Worm (Caenorhabditis elegans) whole organism, young adult: ENCODE results near the gene her-1.

Experiments used
- B0035.1 ChIP-seq: sonication (generic microtip); optimal IDR thresholded peaks from 2 replicates; lab custom pipeline; 2016; ENCODE audit warnings: missing genetic modification characterization, mild to moderate bottlenecking, missing compliant biosample characterization, missing genotype, missing genetic modification reagents
- F33H1.4 ChIP-seq: fragments of 200-800 bp; sonication (Bioruptor generic); IDR thresholded peaks from 2 replicates; pipeline ENCODE4 v1.3.6; 2022; ENCODE audit warnings: missing genetic modification reagents, missing genetic modification characterization, missing compliant biosample characterization
- F37B4.10 ChIP-seq: fragments of 200-800 bp; sonication (Bioruptor generic); IDR thresholded peaks from 2 replicates; pipeline ENCODE4 v1.3.6; 2022; ENCODE audit warnings: missing genetic modification characterization, missing compliant biosample characterization
- F57C9.4 ChIP-seq: sonication (generic microtip); optimal IDR thresholded peaks from 2 replicates; lab custom pipeline; 2017; ENCODE audit warnings: mild to moderate bottlenecking, missing genetic modification characterization, missing compliant biosample characterization
- K11D2.4 ChIP-seq: fragments of 200-800 bp; sonication (Bioruptor generic); IDR thresholded peaks from 2 replicates; pipeline ENCODE4 v1.3.6; 2022; ENCODE audit warnings: missing genetic modification reagents, missing genetic modification characterization, missing compliant biosample characterization
- K12H6.12 ChIP-seq: fragments of 200-800 bp; sonication (Bioruptor generic); optimal IDR thresholded peaks from 2 replicates; lab custom pipeline; 2018; ENCODE audit warnings: mild to moderate bottlenecking, missing genetic modification characterization, missing compliant biosample characterization
- T07F8.4 ChIP-seq: sonication (generic microtip); optimal IDR thresholded peaks from 2 replicates; lab custom pipeline; 2016; ENCODE audit warnings: mild to moderate bottlenecking, missing genetic modification characterization, moderate library complexity, missing compliant biosample characterization
- Y67H2A.10 ChIP-seq: fragments of 200-800 bp; sonication (Bioruptor generic); conservative IDR thresholded peaks from 2 replicates; pipeline ENCODE4 v1.3.6; 2022; ENCODE audit warnings: missing genetic modification reagents, missing genetic modification characterization, missing compliant biosample characterization
- Y79H2A.3 ChIP-seq: fragments of 200-800 bp; sonication (Bioruptor generic); conservative IDR thresholded peaks from 2 replicates; pipeline ENCODE4 v1.3.6; 2022; ENCODE audit warnings: missing genetic modification reagents, missing genetic modification characterization, missing compliant biosample characterization
- akir-1 ChIP-seq: fragments of 200-800 bp; sonication (Bioruptor generic); optimal IDR thresholded peaks from 2 replicates; lab custom pipeline; 2018; ENCODE audit warnings: mild to moderate bottlenecking, missing genetic modification characterization, moderate library complexity, missing compliant biosample characterization
- ama-1 ChIP-seq, 3 experiments: fragments of 150-350 bp in 1 of 3; sonication (generic microtip) in 2 of 3; optimal IDR thresholded peaks; 2 replicates each; lab custom pipeline; 2014 to 2018; ENCODE audit warnings: missing biosample characterization in 2 of 3, missing genetic modification characterization in 2 of 3, missing genetic modification reagents in 2 of 3
- aptf-2 ChIP-seq: fragments of 200-800 bp; sonication (Bioruptor generic); conservative IDR thresholded peaks from 2 replicates; pipeline ENCODE4 v1.3.6; 2022; ENCODE audit warnings: missing genetic modification reagents, missing genetic modification characterization, missing compliant biosample characterization
- attf-6 ChIP-seq: fragments of 200-800 bp; sonication (Bioruptor generic); IDR thresholded peaks from 2 replicates; pipeline ENCODE4 v1.3.6; 2022; ENCODE audit warnings: missing genetic modification reagents, missing genetic modification characterization, missing compliant biosample characterization
- cebp-2 ChIP-seq: fragments of 200-800 bp; sonication (Bioruptor generic); IDR thresholded peaks from 2 replicates; pipeline ENCODE4 v1.3.6; 2022; ENCODE audit warnings: missing genetic modification characterization, missing compliant biosample characterization
- ceh-100 ChIP-seq: fragments of 200-800 bp; sonication (Bioruptor generic); IDR thresholded peaks from 2 replicates; pipeline ENCODE4 v1.3.6; 2022; ENCODE audit warnings: missing genetic modification reagents, missing genetic modification characterization, missing compliant biosample characterization
- ceh-27 ChIP-seq: fragments of 200-800 bp; sonication (Bioruptor generic); optimal IDR thresholded peaks from 2 replicates; lab custom pipeline; 2018; ENCODE audit warnings: mild to moderate bottlenecking, missing genetic modification characterization, moderate library complexity, missing compliant biosample characterization
- ceh-79 ChIP-seq: sonication (generic microtip); optimal IDR thresholded peaks from 2 replicates; lab custom pipeline; 2017; ENCODE audit warnings: mild to moderate bottlenecking, missing genetic modification characterization, missing compliant biosample characterization
- die-1 ChIP-seq: sonication (generic microtip); optimal IDR thresholded peaks from 2 replicates; lab custom pipeline; 2016; ENCODE audit warnings: missing genotype, mild to moderate bottlenecking, missing genetic modification characterization, missing compliant biosample characterization
- dpff-1 ChIP-seq: sonication (generic microtip); optimal IDR thresholded peaks from 2 replicates; lab custom pipeline; 2017; ENCODE audit warnings: mild to moderate bottlenecking, missing genetic modification characterization, missing compliant biosample characterization
- dpl-1 ChIP-seq: fragments of 150-350 bp; optimal IDR thresholded peaks from 2 replicates; lab custom pipeline; 2014; ENCODE audit warnings: missing biosample characterization, missing genetic modification reagents, missing genetic modification characterization
- egl-44 ChIP-seq: fragments of 200-800 bp; sonication (Bioruptor generic); IDR thresholded peaks from 2 replicates; pipeline ENCODE4 v1.3.6; 2022; ENCODE audit warnings: missing genetic modification reagents, missing genetic modification characterization, missing compliant biosample characterization
- ekl-4 ChIP-seq: fragments of 200-800 bp; sonication (Bioruptor generic); IDR thresholded peaks from 2 replicates; pipeline ENCODE4 v1.3.6; 2022; ENCODE audit warnings: missing genetic modification reagents, missing genetic modification characterization, missing compliant biosample characterization
- ets-4 ChIP-seq: fragments of 200-800 bp; sonication (Bioruptor generic); optimal IDR thresholded peaks from 2 replicates; lab custom pipeline; 2018; ENCODE audit warnings: mild to moderate bottlenecking, missing genetic modification characterization, missing compliant biosample characterization
- gei-17 ChIP-seq: fragments of 200-800 bp; sonication (Bioruptor generic); optimal IDR thresholded peaks from 2 replicates; lab custom pipeline; 2018; ENCODE audit warnings: mild to moderate bottlenecking, missing genetic modification characterization, missing compliant biosample characterization
- hlh-26 ChIP-seq: fragments of 200-800 bp; sonication (Bioruptor generic); conservative IDR thresholded peaks from 2 replicates; pipeline ENCODE4 v1.3.6; 2022; ENCODE audit warnings: missing genetic modification reagents, missing genetic modification characterization, missing compliant biosample characterization
- hmg-1.2 ChIP-seq: fragments of 200-800 bp; sonication (Bioruptor generic); IDR thresholded peaks from 2 replicates; pipeline ENCODE4 v1.3.6; 2022; ENCODE audit warnings: missing genetic modification reagents, missing genetic modification characterization, missing compliant biosample characterization
- let-526 ChIP-seq: fragments of 200-800 bp; sonication (Bioruptor generic); IDR thresholded peaks from 2 replicates; pipeline ENCODE4 v1.3.6; 2022; ENCODE audit warnings: missing genetic modification reagents, missing genetic modification characterization, missing compliant biosample characterization
- let-607 ChIP-seq, 2 experiments: fragments of 200-800 bp in 1 of 2; sonication (Bioruptor generic) in 1 of 2; sonication (generic microtip) in 1 of 2; optimal IDR thresholded peaks; 2 replicates each; lab custom pipeline; 2016 to 2018; ENCODE audit warnings: mild to moderate bottlenecking in 2 of 2, missing compliant biosample characterization in 2 of 2, missing genetic modification characterization in 2 of 2, moderate library complexity in 2 of 2, missing genotype in 1 of 2
- lin-26 ChIP-seq: fragments of 200-800 bp; sonication (Bioruptor generic); IDR thresholded peaks from 2 replicates; pipeline ENCODE4 v1.3.6; 2022; ENCODE audit warnings: missing genetic modification reagents, missing genetic modification characterization, missing compliant biosample characterization
- lin-35 ChIP-seq, 3 experiments: fragments of 150-350 bp in 2 of 3; sonication (generic microtip) in 1 of 3; optimal IDR thresholded peaks; 2 replicates each; lab custom pipeline; 2014 to 2018; ENCODE audit warnings: missing biosample characterization in 3 of 3, missing genetic modification characterization in 3 of 3, missing genetic modification reagents in 3 of 3
- lin-40 ChIP-seq: sonication (generic microtip); optimal IDR thresholded peaks from 2 replicates; lab custom pipeline; 2016; ENCODE audit warnings: missing genetic modification characterization, mild to moderate bottlenecking, missing compliant biosample characterization, missing genotype, missing genetic modification reagents
- mel-28 ChIP-seq: sonication (generic microtip); optimal IDR thresholded peaks from 2 replicates; lab custom pipeline; 2016; ENCODE audit warnings: borderline replicate concordance, mild to moderate bottlenecking, missing genetic modification characterization, missing compliant biosample characterization
- mes-4 ChIP-seq: sonication (generic microtip); optimal IDR thresholded peaks from 2 replicates; lab custom pipeline; 2016; ENCODE audit warnings: missing genotype, missing genetic modification characterization, missing compliant biosample characterization
- nfyb-1 ChIP-seq: fragments of 200-800 bp; sonication (Bioruptor generic); IDR thresholded peaks from 2 replicates; pipeline ENCODE4 v1.3.6; 2022; ENCODE audit warnings: missing genetic modification reagents, missing genetic modification characterization, missing compliant biosample characterization
- nhr-80 ChIP-seq: sonication (generic microtip); optimal IDR thresholded peaks from 2 replicates; lab custom pipeline; 2016; ENCODE audit warnings: missing genetic modification characterization, missing compliant biosample characterization
- nhr-90 ChIP-seq: sonication (generic microtip); optimal IDR thresholded peaks from 2 replicates; lab custom pipeline; 2016; ENCODE audit warnings: missing genotype, mild to moderate bottlenecking, missing genetic modification characterization, missing compliant biosample characterization
- repo-1 ChIP-seq: sonication (generic microtip); optimal IDR thresholded peaks from 2 replicates; lab custom pipeline; 2017; ENCODE audit warnings: mild to moderate bottlenecking, missing genetic modification characterization, missing compliant biosample characterization
- sdz-38 ChIP-seq: sonication (generic microtip); optimal IDR thresholded peaks from 2 replicates; lab custom pipeline; 2016; ENCODE audit warnings: missing genotype, missing genetic modification characterization, missing compliant biosample characterization
- snpc-1.1 ChIP-seq: sonication (generic microtip); optimal IDR thresholded peaks from 2 replicates; lab custom pipeline; 2017; ENCODE audit warnings: missing genetic modification characterization, mild to moderate bottlenecking, missing compliant biosample characterization, antibody characterized with exemption, moderate library complexity, missing genotype, missing genetic modification reagents; ENCODE audit not compliant: insufficient read depth
- snpc-3.4 ChIP-seq: sonication (generic microtip); optimal IDR thresholded peaks from 2 replicates; lab custom pipeline; 2017; ENCODE audit warnings: missing genetic modification characterization, mild to moderate bottlenecking, missing compliant biosample characterization, antibody characterized with exemption, moderate library complexity, missing genotype, missing genetic modification reagents
- tbx-9 ChIP-seq: sonication (generic microtip); optimal IDR thresholded peaks from 2 replicates; lab custom pipeline; 2016; ENCODE audit warnings: borderline replicate concordance, missing genetic modification characterization, inconsistent platforms, missing compliant biosample characterization
- unc-130 ChIP-seq: sonication (generic microtip); optimal IDR thresholded peaks from 2 replicates; lab custom pipeline; 2016; ENCODE audit warnings: missing genetic modification reagents, missing genetic modification characterization, missing compliant biosample characterization
- unc-62 ChIP-seq: fragments of 150-350 bp; optimal IDR thresholded peaks from 2 replicates; lab custom pipeline; 2014; ENCODE audit warnings: missing biosample characterization, missing genetic modification reagents, missing genetic modification characterization
- xnd-1 ChIP-seq: sonication (generic microtip); optimal IDR thresholded peaks from 2 replicates; lab custom pipeline; 2016; ENCODE audit warnings: missing genotype, missing genetic modification reagents, missing genetic modification characterization, missing compliant biosample characterization
- ztf-6 ChIP-seq: fragments of 200-800 bp; sonication (Bioruptor generic); IDR thresholded peaks from 2 replicates; pipeline ENCODE4 v1.3.6; 2022; ENCODE audit warnings: missing genetic modification reagents, missing genetic modification characterization, missing compliant biosample characterization

The her-1 gene

DNA sequence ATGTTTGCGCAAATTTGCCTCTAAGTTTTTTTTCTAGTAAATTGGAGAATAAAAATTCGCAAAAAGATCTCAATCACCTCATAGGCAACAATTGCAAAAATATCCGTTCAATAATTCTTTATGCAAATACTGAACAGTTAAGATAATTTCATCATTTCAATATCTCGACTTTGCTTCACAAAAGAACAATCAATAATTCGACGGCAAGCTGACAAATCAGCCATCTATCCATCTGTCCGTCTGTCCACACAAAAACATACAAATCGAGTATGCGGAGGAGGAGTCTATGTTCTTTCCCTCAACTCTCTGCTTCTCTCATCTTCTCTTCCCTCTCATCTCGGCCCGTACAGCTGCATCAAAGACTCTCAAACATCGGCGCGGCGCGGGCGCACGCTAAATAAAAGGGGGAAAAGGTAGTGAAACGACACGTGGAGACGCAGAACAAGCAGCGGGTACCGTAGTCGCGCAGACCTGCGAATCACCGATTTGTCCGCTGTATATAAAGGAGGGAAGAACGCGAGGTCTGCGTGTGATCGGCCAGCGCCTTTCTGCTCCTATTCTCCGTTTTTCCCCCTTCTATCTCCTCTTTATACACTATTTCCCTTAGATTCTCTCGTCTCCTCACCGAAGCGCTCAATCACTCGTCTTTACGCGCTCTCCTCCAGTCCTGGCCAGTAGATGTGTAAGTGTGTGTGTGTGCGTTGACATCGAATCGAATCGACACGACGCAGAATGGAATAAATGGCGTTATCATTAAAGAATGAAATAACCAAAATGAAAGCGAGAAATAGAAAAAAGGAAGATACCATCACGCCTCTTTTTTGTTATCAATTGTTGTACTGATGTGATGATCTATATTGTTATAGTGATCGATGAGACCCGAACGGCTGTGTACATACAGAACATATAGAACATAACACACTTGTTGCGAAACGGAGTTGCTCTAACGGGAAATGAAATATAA is 34.2 kb downstream of the her-1 start (continued):
- no peak for TF ChIP-seq dpff-1 (tag; lab: Kevin White, UChicago)
- TF ChIP-seq aptf-2 (GFP tag; lab: Robert Waterston, UW): no peak
- peak; percentile 66 for TF ChIP-seq gei-17 (GFP tag; lab: Kevin White, UChicago)
- TF ChIP-seq mel-28 (tag; lab: Kevin White, UChicago): peak; percentile 14
- no peak for TF ChIP-seq ceh-79 (tag; lab: Kevin White, UChicago)
- TF ChIP-seq K12H6.12 (tag; lab: Kevin White, UChicago): peak; percentile 98
- no peak for TF ChIP-seq hlh-26
- TF ChIP-seq T07F8.4: peak; percentile 39
- TF ChIP-seq Y79H2A.3 (GFP tag; lab: Robert Waterston, UW): no peak
- TF ChIP-seq F57C9.4 (tag; lab: Kevin White, UChicago): peak; percentile 33
- no peak for TF ChIP-seq F37B4.10 (GFP tag; lab: Robert Waterston, UW)
- peak; percentile 61 for TF ChIP-seq repo-1 (tag; lab: Kevin White, UChicago)
- peak; percentile 32 for TF ChIP-seq unc-62 (GFP tag; lab: Kevin White, UChicago)
- no peak for TF ChIP-seq mes-4
- no peak for TF ChIP-seq sdz-38 (tag; lab: Kevin White, UChicago)
- peak; percentile 99 for TF ChIP-seq ama-1 (optimal IDR thresholded peaks at IDR 0.05; lab: Kevin White, UChicago)
- TF ChIP-seq ama-1 (GFP tag; optimal IDR thresholded peaks at IDR 0.05; lab: Kevin White, UChicago): peak in 1 of 2 experiments; percentile 43
- TF ChIP-seq ztf-6: 0 out of 2 replicates have a peak, but pooled peaks have one; percentile 62
- peak; percentile 89 for TF ChIP-seq nhr-90
- peak; percentile 95 for TF ChIP-seq ceh-27
- peak; percentile 94 for TF ChIP-seq lin-40 (tag; lab: Kevin White, UChicago)
- peak; percentile 88; the same call in 1 of the 2 replicates for TF ChIP-seq let-526
- no peak for TF ChIP-seq xnd-1 (tag; lab: Kevin White, UChicago)
- TF ChIP-seq B0035.1 (tag; lab: Kevin White, UChicago): peak; percentile 78
- TF ChIP-seq cebp-2 (GFP tag; lab: Robert Waterston, UW): no peak
- TF ChIP-seq lin-35 (GFP tag; optimal IDR thresholded peaks at IDR 0.05; lab: Kevin White, UChicago): peak in 1 of 3 experiments; percentile 64
- peak; percentile 83 for TF ChIP-seq K11D2.4 (GFP tag; lab: Robert Waterston, UW)
- TF ChIP-seq snpc-3.4 (tag; lab: Kevin White, UChicago): no peak
- TF ChIP-seq unc-130 (GFP tag; lab: Kevin White, UChicago): peak; percentile 12
- peak; percentile 81 for TF ChIP-seq ekl-4 (GFP tag; lab: Robert Waterston, UW)
- peak; percentile 36 for TF ChIP-seq die-1 (tag; lab: Kevin White, UChicago)
- TF ChIP-seq Y67H2A.10 (GFP tag; lab: Robert Waterston, UW): peak; percentile 55
- TF ChIP-seq nfyb-1 (GFP tag; lab: Robert Waterston, UW): peak; percentile 95
- peak; percentile 93 to 95 for TF ChIP-seq let-607 (tag; optimal IDR thresholded peaks at IDR 0.05; lab: Kevin White, UChicago)
- no peak for TF ChIP-seq F33H1.4
- TF ChIP-seq ets-4 (GFP tag; lab: Kevin White, UChicago): peak; percentile 60
- no peak for TF ChIP-seq tbx-9 (tag; lab: Kevin White, UChicago)
- no peak for TF ChIP-seq snpc-1.1 (tag; lab: Kevin White, UChicago)
- no peak for TF ChIP-seq attf-6 (GFP tag; lab: Robert Waterston, UW)
- TF ChIP-seq akir-1: no peak
- peak; percentile 97 for TF ChIP-seq nhr-80 (tag; lab: Kevin White, UChicago)
- TF ChIP-seq hmg-1.2 (GFP tag; lab: Robert Waterston, UW): peak; percentile 66; the same call in 1 of the 2 replicates
- peak; percentile 33; the same call in 1 of the 2 replicates for TF ChIP-seq ceh-100 (GFP tag; lab: Robert Waterston, UW)
- no peak for TF ChIP-seq dpl-1 (GFP tag; lab: Kevin White, UChicago)
- TF ChIP-seq lin-26 (GFP tag; lab: Robert Waterston, UW): peak; percentile 71; the same call in 1 of the 2 replicates
- peak; percentile 71; the same call in 1 of the 2 replicates for TF ChIP-seq egl-44 (GFP tag; lab: Robert Waterston, UW)
